Worm (Caenorhabditis elegans): ENCODE data around the gene nhr-12.

The nhr-12 gene

DNA sequence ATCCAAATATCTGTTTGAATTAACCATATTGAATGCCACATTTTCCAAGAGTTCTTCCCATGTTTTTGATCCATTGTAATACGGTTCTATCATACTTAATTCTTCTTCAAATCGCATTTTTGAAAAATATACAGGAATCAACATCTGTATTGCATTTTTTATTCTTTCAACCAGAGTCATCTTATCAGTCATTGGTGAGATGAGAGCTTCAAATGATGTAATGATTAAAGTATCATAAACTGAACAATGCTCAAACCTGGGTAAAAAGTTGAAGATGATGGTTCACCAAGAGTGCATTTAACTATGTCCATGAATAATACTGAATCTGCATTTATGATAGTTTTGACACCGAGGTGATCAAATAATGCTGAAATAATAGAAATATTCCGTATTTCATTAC, 20.0 kb upstream of the nhr-12 start:
- TF ChIP-seq dao-5 (tag; optimal IDR thresholded peaks at IDR 0.05) (no peak), him-1 (tag; optimal IDR thresholded peaks at IDR 0.05) (no peak), W03F9.2 (tag; optimal IDR thresholded peaks at IDR 0.05) (no peak)

DNA sequence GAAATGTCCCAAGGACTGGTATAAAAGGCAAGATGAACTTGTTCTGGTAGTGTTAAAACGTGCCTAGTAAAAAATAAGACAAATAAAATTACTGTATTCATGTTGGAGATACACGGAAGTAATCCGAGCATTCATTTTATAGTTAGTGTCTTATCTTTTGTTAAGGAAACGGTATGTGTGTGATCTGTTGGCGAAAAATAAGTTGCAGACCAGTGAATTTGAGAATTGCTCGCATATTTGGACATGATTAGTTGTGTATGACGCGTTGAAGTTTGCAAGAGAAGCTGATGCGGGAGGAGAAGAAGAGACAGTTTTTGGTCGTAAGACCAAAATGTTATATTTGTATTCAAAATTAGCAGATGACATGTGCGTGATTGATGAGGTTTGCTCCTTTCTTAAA, 18.1 kb upstream of the nhr-12 start, which contains the start of gene C08B6.14:
C08B6.14 (minus strand) TSS at position 101 of the 400 bp plus-strand sequence.
- TF ChIP-seq dao-5 (tag; optimal IDR thresholded peaks at IDR 0.05) (no peak), him-1 (tag; optimal IDR thresholded peaks at IDR 0.05) (no peak)

DNA sequence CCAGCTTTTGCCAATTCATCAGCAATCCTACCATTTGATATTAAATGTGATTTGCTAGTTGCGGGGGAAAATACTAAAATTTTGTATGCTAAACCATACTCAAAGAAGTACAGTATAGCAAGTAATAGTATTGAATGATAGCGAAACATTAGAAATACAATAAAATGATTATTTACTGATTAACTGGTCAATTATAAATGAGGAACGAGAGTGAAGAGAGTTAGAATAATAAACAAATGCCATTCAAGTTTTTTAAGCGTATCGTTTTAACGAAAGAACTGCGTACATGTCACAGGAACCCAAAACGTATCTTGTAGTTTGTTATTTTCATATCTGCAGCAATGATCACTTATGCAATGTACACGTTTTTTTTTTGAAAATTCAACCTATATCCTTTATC, 14.6 kb upstream of the nhr-12 start, which contains the start of gene ugt-47:
ugt-47 (minus strand) TSS at position 169 of the 400 bp plus-strand sequence.
- TF ChIP-seq dao-5 (tag; optimal IDR thresholded peaks at IDR 0.05) (no peak), him-1 (tag; optimal IDR thresholded peaks at IDR 0.05) (no peak), W03F9.2 (tag; optimal IDR thresholded peaks at IDR 0.05) (no peak)

DNA sequence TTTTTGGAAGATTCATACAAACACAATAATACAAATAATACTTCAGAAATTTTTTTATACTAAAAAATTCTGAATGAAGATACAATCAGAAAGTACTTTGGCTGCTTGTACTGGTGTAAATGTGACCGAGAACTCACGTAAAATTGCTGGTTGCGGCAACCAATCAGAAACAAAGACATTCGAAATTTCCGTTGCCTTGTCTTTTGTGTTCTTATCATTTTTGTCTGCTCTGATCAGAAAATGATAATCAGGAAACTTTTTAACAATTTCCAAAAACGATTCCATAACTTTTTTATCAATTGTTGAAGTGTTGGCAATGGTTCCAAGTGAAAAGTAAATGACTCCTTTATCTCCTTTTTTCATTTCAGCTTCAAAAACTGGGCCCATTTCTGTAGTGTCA, 13.1 kb upstream of the nhr-12 start:
- TF ChIP-seq W03F9.2 (tag; optimal IDR thresholded peaks at IDR 0.05) = no peak
- TF ChIP-seq dao-5 (tag; optimal IDR thresholded peaks at IDR 0.05) = no peak
- no peak for TF ChIP-seq him-1 (tag; optimal IDR thresholded peaks at IDR 0.05)

DNA sequence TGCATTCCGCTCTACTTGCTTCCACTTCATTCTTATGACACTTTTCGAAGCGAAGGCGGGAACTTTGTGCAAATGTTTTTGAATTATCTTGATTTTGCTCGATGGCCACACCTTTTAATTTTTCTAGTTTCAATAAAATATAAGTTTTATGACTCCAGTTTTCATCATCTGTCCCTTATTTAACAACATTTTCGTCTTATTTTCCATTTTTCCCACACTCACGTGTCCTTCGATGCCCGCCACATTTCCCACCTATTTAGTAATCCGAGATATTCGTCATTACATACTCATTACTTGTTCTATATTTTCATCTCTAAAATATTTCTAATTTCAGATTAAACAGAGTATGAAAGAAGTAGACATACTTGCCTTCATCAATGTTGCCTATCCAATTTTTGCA, 10.5 kb upstream of the nhr-12 start, which contains the start of gene srd-49:
srd-49 (plus strand) TSS at position 301 of the 400 bp plus-strand sequence.
- no peak for TF ChIP-seq dao-5 (tag; optimal IDR thresholded peaks at IDR 0.05)
- TF ChIP-seq W03F9.2 (tag; optimal IDR thresholded peaks at IDR 0.05) = no peak
- TF ChIP-seq him-1 (tag; optimal IDR thresholded peaks at IDR 0.05) = no peak

DNA sequence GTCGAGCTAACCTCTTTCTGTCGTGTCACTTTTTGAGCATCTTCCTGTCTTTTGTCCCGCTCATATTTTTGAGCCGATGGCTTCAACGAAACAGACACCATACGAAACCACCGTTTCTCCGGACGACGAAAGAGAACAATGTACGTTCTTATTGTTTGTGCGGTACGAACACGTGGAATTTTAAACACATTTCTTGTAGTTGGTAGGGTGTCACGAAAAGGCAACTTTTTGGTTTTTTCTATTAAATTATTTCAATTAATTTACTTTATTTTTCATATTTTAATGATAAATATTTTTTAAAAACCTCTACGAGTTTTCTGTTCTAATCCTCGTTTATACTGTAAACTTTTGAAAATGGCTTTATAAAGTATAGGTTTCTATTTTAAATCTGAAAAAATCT, 7.3 kb upstream of the nhr-12 start, which contains the start of gene R04B5.11:
R04B5.11 (minus strand) TSS at position 101 of the 400 bp plus-strand sequence.
- TF ChIP-seq him-1 (tag; optimal IDR thresholded peaks at IDR 0.05) (no peak), W03F9.2 (tag; optimal IDR thresholded peaks at IDR 0.05) (no peak), dao-5 (tag; optimal IDR thresholded peaks at IDR 0.05) (no peak)

DNA sequence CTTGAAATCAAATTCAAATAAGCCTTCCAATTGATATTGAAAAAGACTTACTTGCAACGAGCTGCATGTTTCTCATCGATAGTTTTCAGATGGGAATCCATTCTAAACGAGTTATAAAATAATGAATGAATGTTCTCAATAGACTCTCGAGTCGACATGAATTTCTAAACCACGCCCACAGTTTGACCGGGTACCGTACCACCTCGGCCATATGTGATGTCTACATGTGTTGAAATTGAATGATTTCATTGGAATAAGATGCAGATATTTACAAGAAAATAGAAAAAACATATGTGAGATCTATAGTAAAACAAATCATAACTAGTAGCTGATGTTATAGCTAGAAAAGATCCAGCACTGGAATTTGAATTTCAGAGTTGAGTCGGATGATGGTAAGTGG, 6.6 kb upstream of the nhr-12 start, which contains the start of gene R04B5.7:
R04B5.7 (minus strand) TSS at position 101 of the 400 bp plus-strand sequence.
- no peak for TF ChIP-seq W03F9.2 (tag; optimal IDR thresholded peaks at IDR 0.05)
- no peak for TF ChIP-seq dao-5 (tag; optimal IDR thresholded peaks at IDR 0.05)
- no peak for TF ChIP-seq him-1 (tag; optimal IDR thresholded peaks at IDR 0.05)

DNA sequence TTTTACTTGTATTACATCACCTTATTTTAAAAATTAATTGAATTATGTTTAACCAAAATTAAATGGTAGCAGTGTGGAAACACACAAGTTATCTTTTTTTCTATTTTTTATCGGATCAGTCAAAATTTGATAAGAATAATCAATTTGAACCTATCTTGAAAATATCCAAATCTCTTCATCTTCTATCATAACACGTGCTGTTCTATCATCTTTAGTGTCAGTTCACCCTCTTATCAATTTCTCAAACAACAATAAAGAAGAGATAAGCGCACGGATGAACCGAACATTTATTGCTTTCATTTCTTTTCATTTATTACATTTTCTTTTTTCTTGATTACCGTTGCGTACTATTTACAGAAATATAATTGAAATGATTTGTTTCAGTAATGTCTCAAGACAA, 3.3 kb upstream of the nhr-12 start, which contains the start of gene R04B5.5:
R04B5.5 (plus strand) TSS at position 378 of the 400 bp plus-strand sequence.
- TF ChIP-seq him-1 (tag; optimal IDR thresholded peaks at IDR 0.05) (no peak), W03F9.2 (tag; optimal IDR thresholded peaks at IDR 0.05) (no peak), dao-5 (tag; optimal IDR thresholded peaks at IDR 0.05) (no peak)

DNA sequence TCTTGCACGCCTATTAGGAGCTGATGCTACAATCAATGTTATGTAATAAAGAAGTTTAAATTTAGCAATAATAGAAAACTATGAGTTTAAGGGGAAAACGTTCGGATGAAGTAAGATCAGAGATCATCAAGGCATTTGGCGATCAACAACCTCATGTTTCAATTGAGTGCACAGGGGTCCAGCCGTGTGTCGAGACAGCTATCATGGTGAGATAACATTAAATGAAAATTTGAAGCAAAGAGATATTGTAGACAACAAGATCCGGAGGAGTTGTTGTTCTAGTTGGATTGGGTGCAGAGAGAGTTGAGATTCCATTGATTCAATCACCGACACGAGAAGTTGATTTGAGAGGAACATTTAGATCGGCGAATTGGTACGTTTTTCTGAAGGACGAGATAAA, 2.3 kb upstream of the nhr-12 start:
- TF ChIP-seq him-1 (tag; optimal IDR thresholded peaks at IDR 0.05) (no peak), W03F9.2 (tag; optimal IDR thresholded peaks at IDR 0.05) (no peak), dao-5 (tag; optimal IDR thresholded peaks at IDR 0.05) (no peak)

DNA sequence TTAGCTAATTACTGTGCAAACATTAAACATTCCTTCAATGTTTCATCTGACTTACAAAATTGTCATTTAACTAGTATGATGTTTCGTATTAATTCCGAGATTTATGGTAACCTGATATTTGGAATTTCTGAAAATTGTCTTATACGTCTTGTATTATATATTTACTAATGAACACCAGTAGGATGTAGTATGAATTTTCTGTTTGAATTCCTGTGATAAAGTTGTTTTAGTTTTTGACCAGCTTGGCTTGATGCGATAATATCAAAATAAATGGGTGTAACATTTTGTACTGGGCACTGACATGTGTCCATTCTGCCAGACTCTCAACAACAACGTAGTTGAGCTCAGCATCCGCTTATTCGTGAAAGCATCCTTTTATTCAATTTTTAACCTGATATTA, 1.0 kb upstream of the nhr-12 start, which contains the start of gene R04B5.6:
R04B5.6 (plus strand) TSS at position 301 of the 400 bp plus-strand sequence.
- no peak for TF ChIP-seq him-1 (tag; optimal IDR thresholded peaks at IDR 0.05)
- no peak for TF ChIP-seq W03F9.2 (tag; optimal IDR thresholded peaks at IDR 0.05)
- no peak for TF ChIP-seq dao-5 (tag; optimal IDR thresholded peaks at IDR 0.05)

DNA sequence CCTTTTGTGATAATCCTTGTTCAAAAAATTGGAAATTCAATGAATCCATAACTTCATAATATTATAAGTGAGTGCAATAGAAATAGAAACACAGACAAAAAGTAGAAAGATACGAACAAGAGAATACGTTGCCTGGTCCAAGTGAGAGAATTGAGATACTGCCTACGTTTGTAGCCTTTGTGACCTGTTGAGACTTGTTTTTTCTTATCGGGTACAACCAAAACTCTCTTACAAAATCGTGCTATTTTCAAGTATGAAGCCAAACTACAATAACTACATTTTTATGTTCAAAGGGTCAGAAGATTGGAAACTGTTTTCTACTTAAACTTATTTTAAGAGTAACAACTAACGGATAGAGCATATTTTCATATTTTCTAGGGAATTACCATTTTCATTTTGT, 2.2 kb downstream of the nhr-12 start, which contains the start of gene nhr-205:
nhr-205 (minus strand) TSS at position 141 of the 400 bp plus-strand sequence.
- TF ChIP-seq W03F9.2 (tag; optimal IDR thresholded peaks at IDR 0.05) (no peak), dao-5 (tag; optimal IDR thresholded peaks at IDR 0.05) (no peak), him-1 (tag; optimal IDR thresholded peaks at IDR 0.05) (no peak)

DNA sequence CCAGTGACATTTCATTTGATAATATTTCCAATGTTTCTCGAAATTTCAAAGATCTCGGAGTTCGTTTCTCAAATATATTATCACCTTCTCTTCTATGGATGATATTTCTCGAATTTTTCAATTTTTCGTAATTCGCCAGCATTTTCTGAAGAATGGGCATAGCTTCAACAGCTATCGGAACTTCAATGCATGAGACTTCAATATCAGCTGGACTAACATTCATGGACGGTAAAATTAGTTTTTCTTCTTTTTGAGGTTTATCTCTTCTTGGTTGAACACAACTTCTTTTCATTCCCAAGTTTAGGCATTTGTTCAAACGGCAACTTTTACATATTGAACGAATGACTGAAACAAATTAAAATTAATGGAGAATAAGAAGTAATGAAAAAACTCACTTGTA, 2.9 kb downstream of the nhr-12 start:
- TF ChIP-seq him-1 (tag; optimal IDR thresholded peaks at IDR 0.05) = no peak
- TF ChIP-seq W03F9.2 (tag; optimal IDR thresholded peaks at IDR 0.05) = no peak
- TF ChIP-seq dao-5 (tag; optimal IDR thresholded peaks at IDR 0.05) = no peak

DNA sequence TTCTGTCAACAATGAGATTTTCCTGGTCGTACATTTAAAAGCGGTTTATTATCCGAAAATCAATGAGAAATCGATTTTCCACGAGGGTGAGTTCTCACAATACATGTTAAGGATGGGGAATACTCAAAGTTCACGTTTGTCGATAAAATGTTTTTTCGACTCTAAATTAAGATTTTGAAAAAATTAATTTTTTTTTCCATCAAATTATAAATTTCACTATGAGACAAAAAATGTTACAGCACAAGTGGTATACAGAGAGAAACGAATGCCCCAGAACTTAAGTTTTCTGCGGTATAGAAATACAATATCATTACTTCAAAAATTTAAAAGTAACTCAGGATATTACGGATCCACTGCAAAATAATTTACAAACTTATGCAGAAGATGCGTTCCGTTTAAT, 5.6 kb downstream of the nhr-12 start, which contains the start of gene R04B5.1:
R04B5.1 (minus strand) TSS at position 101 of the 400 bp plus-strand sequence.
- TF ChIP-seq him-1 (tag; optimal IDR thresholded peaks at IDR 0.05) (no peak), dao-5 (tag; optimal IDR thresholded peaks at IDR 0.05) (no peak), W03F9.2 (tag; optimal IDR thresholded peaks at IDR 0.05) (no peak)

DNA sequence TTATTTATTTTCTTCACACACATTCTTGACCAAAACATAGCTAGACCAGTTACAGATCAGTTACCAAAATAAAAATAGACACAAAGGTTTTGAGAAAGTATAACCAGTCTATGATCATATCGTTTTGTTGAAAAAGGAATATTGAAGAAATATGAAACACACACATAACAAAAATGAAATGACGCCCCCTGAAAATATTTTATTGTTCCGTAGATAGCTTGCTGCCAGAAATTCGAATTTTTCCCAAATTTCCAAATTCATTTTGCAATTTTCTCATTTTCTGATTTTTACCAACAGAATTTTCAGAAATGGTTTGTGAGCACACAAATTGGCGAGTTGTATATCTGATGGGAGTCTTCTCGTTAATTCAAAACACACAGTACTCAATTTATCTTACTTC, 8.4 kb downstream of the nhr-12 start, which contains the start of gene F57A8.7:
F57A8.7 (plus strand) TSS at position 301 of the 400 bp plus-strand sequence.
- TF ChIP-seq W03F9.2 (tag; optimal IDR thresholded peaks at IDR 0.05) = no peak
- TF ChIP-seq dao-5 (tag; optimal IDR thresholded peaks at IDR 0.05) = no peak
- TF ChIP-seq him-1 (tag; optimal IDR thresholded peaks at IDR 0.05) = no peak

DNA sequence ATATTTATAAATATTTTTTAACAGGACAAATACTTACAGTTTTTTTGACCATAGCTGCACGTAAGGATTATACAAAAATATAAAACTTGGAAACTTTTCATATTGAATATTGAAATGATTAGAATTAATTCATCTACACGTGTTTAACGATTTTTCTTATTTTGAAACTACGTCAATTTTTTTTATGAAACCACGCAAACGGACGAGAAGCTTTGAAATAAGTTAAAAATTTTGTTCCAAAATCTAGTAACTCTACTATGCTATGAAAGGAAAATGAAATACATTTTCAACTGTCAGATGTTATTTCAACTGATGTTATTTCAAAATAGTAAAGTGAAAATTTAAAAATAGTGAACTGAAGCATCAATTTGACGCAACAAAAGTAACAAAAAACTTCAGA, 10.1 kb downstream of the nhr-12 start, which contains the start of gene F57A8.6:
F57A8.6 (minus strand) TSS at position 101 of the 400 bp plus-strand sequence.
- TF ChIP-seq him-1 (tag; optimal IDR thresholded peaks at IDR 0.05) (no peak), W03F9.2 (tag; optimal IDR thresholded peaks at IDR 0.05) (no peak), dao-5 (tag; optimal IDR thresholded peaks at IDR 0.05) (no peak)

Data from whole organism, L4/young adult.